Worm (Caenorhabditis elegans): ENCODE measurements around the gene M88.3.

DNA sequence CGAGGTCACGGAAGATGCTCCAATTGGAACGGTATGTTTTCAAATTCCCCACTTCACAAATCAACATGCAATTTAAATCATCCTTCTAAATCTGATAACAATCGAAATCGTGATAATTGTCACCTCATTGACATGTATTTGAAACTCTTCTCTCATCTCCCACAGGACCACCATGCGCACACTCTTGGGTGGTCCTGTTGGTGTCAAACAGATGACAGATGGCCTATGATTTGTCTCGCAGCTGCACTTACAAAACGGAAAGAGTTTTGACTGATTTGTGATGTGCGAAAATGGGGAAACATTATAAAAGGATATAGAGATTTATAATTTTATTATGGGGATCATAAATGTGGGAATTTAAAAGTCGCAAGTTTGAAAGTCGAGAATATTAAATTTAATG, 21.4 kb downstream of the M88.3 start:
- TF ChIP-seq him-1 (tag; optimal IDR thresholded peaks at IDR 0.05) (no peak), dao-5 (tag; optimal IDR thresholded peaks at IDR 0.05) (no peak), W03F9.2 (tag; optimal IDR thresholded peaks at IDR 0.05) (no peak)

All from whole organism, L4/young adult.